Fruit fly (Drosophila melanogaster): ENCODE data around the gene Mdh1.
A peak's percentile ranks its signal among the peaks of the same experiment; 100 is the strongest.

- TF ChIP-seq CG11762 (GFP tag; optimal IDR thresholded peaks at IDR 0.05; ENCODE audit: insufficient read depth), result peak; percentile 34
- TF ChIP-seq Sox102F (GFP tag; optimal IDR thresholded peaks at IDR 0.05), result no peak
- peak; percentile 33 for TF ChIP-seq fkh (GFP tag; optimal IDR thresholded peaks at IDR 0.05)
- TF ChIP-seq fd85E (GFP tag; optimal IDR thresholded peaks at IDR 0.05), result no peak
- no peak for TF ChIP-seq CG11294 (GFP tag; IDR thresholded peaks at IDR 0.05)
- TF ChIP-seq lz (GFP tag; optimal IDR thresholded peaks at IDR 0.05), result peak; percentile 66
- TF ChIP-seq CG16779 (tag; optimal IDR thresholded peaks at IDR 0.05), result no peak
- TF ChIP-seq dac (GFP tag; optimal IDR thresholded peaks at IDR 0.05), result no peak
Observed at dm6 chr2L:10381890-10382450, 14.2 kb downstream of the Mdh1 start, which contains the start of gene CG5096.
